Fruit fly (Drosophila melanogaster) whole organism, adult: ENCODE results near the gene ATPsynB.

ENCODE experiments used
- CG12768 ChIP-seq: fragments of 200-800 bp; sonication (Bioruptor generic); optimal IDR thresholded peaks from 2 replicates; lab custom pipeline; 2017; ENCODE audit warnings: missing biosample characterization, missing genetic modification characterization, mild to moderate bottlenecking, moderate library complexity, missing genetic modification reagents
- CG14711 ChIP-seq: fragments of 200-800 bp; sonication (Bioruptor generic); optimal IDR thresholded peaks from 2 replicates; lab custom pipeline; 2018; ENCODE audit warnings: missing biosample characterization, mild to moderate bottlenecking, missing genetic modification characterization, moderate library complexity
- CG5204 ChIP-seq: fragments of 200-800 bp; sonication (Bioruptor generic); optimal IDR thresholded peaks from 2 replicates; lab custom pipeline; 2016; ENCODE audit warnings: missing biosample characterization, missing genetic modification characterization
- CG7045 ChIP-seq: fragments of 200-800 bp; sonication (Bioruptor generic); optimal IDR thresholded peaks from 2 replicates; lab custom pipeline; 2017; ENCODE audit warnings: missing biosample characterization, mild to moderate bottlenecking, missing genetic modification characterization
- CG7101 ChIP-seq: fragments of 200-800 bp; sonication (Bioruptor generic); optimal IDR thresholded peaks from 2 replicates; lab custom pipeline; 2018; ENCODE audit warnings: missing biosample characterization, mild to moderate bottlenecking, missing genetic modification characterization, moderate library complexity
- Clk ChIP-seq: fragments of 200-800 bp; sonication (Bioruptor generic); optimal IDR thresholded peaks from 2 replicates; lab custom pipeline; 2017; ENCODE audit warnings: missing biosample characterization, missing genetic modification characterization
- Crg-1 ChIP-seq: fragments of 200-800 bp; sonication (Bioruptor generic); optimal IDR thresholded peaks from 2 replicates; lab custom pipeline; 2016; ENCODE audit warnings: missing biosample characterization, missing genetic modification characterization
- Hr96 ChIP-seq: fragments of 200-800 bp; sonication (Bioruptor generic); optimal IDR thresholded peaks from 2 replicates; lab custom pipeline; 2016; ENCODE audit warnings: missing biosample characterization, missing genetic modification characterization
- Mnt ChIP-seq: fragments of 200-800 bp; sonication (Bioruptor generic); optimal IDR thresholded peaks from 2 replicates; lab custom pipeline; 2016; ENCODE audit warnings: missing biosample characterization, mild to moderate bottlenecking, missing genetic modification characterization
- bab1 ChIP-seq: fragments of 200-800 bp; sonication (Bioruptor generic); optimal IDR thresholded peaks from 3 replicates; lab custom pipeline; 2019; ENCODE audit warnings: missing biosample characterization, mild to moderate bottlenecking, missing genetic modification characterization, moderate library complexity
- cic ChIP-seq: fragments of 200-800 bp; sonication (Bioruptor generic); optimal IDR thresholded peaks from 2 replicates; lab custom pipeline; 2017; ENCODE audit warnings: missing biosample characterization, mild to moderate bottlenecking, missing genetic modification characterization, moderate library complexity
- cnc ChIP-seq, 2 experiments: fragments of >200 bp; optimal IDR thresholded peaks; 2 replicates each; lab custom pipeline; 2017
- kay ChIP-seq: fragments of 200-800 bp; sonication (Bioruptor generic); peaks from one replicate; lab custom pipeline; 2016; ENCODE audit warnings: missing biosample characterization, missing genetic modification characterization, borderline replicate concordance
- ovo ChIP-seq: fragments of 200-800 bp; sonication (Bioruptor generic); optimal IDR thresholded peaks from 2 replicates; lab custom pipeline; 2016; ENCODE audit warnings: missing biosample characterization, missing genetic modification characterization

DNA sequence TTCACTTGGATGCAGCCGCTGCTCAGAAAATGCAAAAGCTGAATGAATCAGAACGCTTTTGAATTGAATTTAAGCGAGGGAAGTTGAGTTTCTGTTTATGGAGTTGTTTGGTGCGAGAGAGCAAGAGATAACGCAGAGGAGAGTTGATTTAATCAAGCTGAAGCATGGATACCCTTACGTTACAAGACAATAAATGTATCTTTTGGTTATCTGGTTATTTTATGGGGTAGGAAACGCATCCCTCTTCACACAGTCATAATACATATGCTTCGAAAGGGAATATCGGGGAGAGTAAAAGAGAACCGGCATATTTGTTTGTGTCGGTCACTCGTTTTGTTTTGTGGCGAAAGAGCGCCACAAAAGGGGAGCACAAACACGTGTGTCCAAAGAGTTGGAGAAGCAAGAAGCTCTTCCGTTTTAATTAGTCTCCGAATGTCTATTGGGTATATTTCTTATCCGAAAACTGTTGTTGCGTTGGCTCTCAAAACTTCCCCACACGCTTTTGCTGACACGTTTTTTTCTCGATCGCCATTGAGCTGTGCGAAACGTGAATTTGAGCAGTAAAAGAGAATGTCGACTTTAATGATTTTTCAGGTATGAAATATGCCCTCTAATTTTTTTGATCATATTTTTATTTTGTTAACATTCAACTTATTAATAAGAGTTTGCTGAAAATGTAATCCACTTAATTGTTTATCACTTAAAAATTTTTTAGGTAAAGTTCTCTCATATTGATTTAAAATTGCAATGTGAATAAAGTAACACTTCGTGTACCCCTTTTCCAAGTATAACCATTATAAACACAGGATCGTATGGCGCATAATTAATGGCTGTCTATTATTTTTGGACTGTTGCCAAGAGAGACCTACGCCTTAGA lies 32.9 kb upstream of the ATPsynB start, which contains the start of gene Prps:
- TF ChIP-seq ovo (GFP tag; lab: Kevin White, UChicago) (no peak), CG14711 (tag; lab: Kevin White, UChicago) (peak; percentile 47), kay (GFP tag; lab: Kevin White, UChicago) (peak; percentile 69), Clk (GFP tag; lab: Kevin White, UChicago) (no peak), Hr96 (peak; percentile 10), Mnt (GFP tag; lab: Kevin White, UChicago) (peak; percentile 48), Crg-1 (GFP tag; lab: Kevin White, UChicago) (peak; percentile 16), CG12768 (GFP tag; lab: Kevin White, UChicago) (peak; percentile 56), CG5204 (no peak), CG7045 (GFP tag; lab: Kevin White, UChicago) (peak; percentile 51), cnc (optimal IDR thresholded peaks at IDR 0.05; lab: Kevin White, UChicago) (no peak), cic (GFP tag; lab: Kevin White, UChicago) (peak; percentile 87), CG7101 (tag; lab: Kevin White, UChicago) (peak; percentile 45), bab1 (GFP tag; lab: Kevin White, UChicago) (peak; percentile 80)
